Worm (Caenorhabditis elegans): Measurements from ENCODE around the gene clec-124.
"Not testable (repeated sequence)": the region's sequence is repeated elsewhere in the genome, so short reads cannot be mapped to it uniquely, and the experiment has no call there.

Gene clec-124

ce11 chrII:3215762-3216161, 33.7 kb upstream of the clec-124 start, which contains the start of gene ZC239.3:
Gene ZC239.3 (plus strand): TSS chrII:3216062.
- TF ChIP-seq fkh-10 (GFP tag; optimal IDR thresholded peaks at IDR 0.05); elt-2 (tag; optimal IDR thresholded peaks at IDR 0.05); gmeb-2 (tag; optimal IDR thresholded peaks at IDR 0.05): not testable (repeated sequence)

ce11 chrII:3220723-3221122, 28.8 kb upstream of the clec-124 start, which contains the start of gene ZC239.22:
Gene ZC239.22 (minus strand): TSS chrII:3220823.
- TF ChIP-seq dmd-4 (tag; optimal IDR thresholded peaks at IDR 0.05; ENCODE audit: borderline replicate concordance) (no peak), tbx-7 (tag; optimal IDR thresholded peaks at IDR 0.05) (no peak), unc-86 (tag; optimal IDR thresholded peaks at IDR 0.05) (no peak), elt-4 (tag; optimal IDR thresholded peaks at IDR 0.05) (no peak), elt-2 (tag; optimal IDR thresholded peaks at IDR 0.05) (no peak), hlh-15 (tag; optimal IDR thresholded peaks at IDR 0.05) (no peak), ceh-31 (tag; optimal IDR thresholded peaks at IDR 0.05) (no peak), dve-1 (tag; optimal IDR thresholded peaks at IDR 0.05) (no peak), T23F11.4 (GFP tag; optimal IDR thresholded peaks at IDR 0.05) (no peak), ceh-22 (tag; optimal IDR thresholded peaks at IDR 0.05) (no peak), unc-3 (GFP tag; conservative IDR thresholded peaks at IDR 0.05) (no peak), unc-3 (tag; optimal IDR thresholded peaks at IDR 0.05) (no peak), ets-4 (tag; optimal IDR thresholded peaks at IDR 0.05) (no peak), ttx-3 (tag; optimal IDR thresholded peaks at IDR 0.05) (no peak), F13H6.1 (tag; optimal IDR thresholded peaks at IDR 0.05) (no peak), zip-5 (tag; optimal IDR thresholded peaks at IDR 0.05) (no peak), pag-3 (tag; optimal IDR thresholded peaks at IDR 0.05; ENCODE audit: borderline replicate concordance) (no peak), ceh-45 (GFP tag; IDR thresholded peaks at IDR 0.05) (no peak), unc-42 (tag; optimal IDR thresholded peaks at IDR 0.05) (no peak), C38D4.7 (GFP tag; optimal IDR thresholded peaks at IDR 0.05) (no peak), pros-1 (tag; optimal IDR thresholded peaks at IDR 0.05) (no peak)

DNA sequence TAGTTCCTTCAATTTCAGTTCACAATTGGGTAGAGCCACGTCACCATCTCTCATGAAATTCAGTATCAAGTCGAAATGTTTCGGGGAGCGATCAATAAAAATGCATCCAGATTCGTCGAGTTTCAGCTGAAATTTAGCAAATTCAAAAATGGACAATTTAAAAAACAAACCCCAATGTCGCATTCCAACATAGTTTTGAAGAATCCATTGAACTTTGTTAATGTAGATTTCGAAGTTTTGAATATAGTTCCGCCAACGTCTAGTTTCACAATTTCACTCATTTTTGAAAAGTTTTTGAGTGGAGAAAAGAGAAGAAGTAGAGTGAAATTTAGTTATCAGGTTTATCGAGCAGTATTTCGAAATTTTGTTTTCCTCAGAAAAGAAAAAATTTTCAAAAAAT, 27.8 kb upstream of the clec-124 start, which contains the start of gene ZC239.14:
Gene ZC239.14 (minus strand): TSS at position 305 of the 400 bp plus-strand sequence.
- TF ChIP-seq ceh-30 (tag; optimal IDR thresholded peaks at IDR 0.05) (no peak), pqm-1 (tag; optimal IDR thresholded peaks at IDR 0.05) (no peak), C08G9.2 (tag; optimal IDR thresholded peaks at IDR 0.05) (no peak), ama-1 (optimal IDR thresholded peaks at IDR 0.05) (no peak), unc-42 (tag; optimal IDR thresholded peaks at IDR 0.05) (no peak), ceh-19 (GFP tag; optimal IDR thresholded peaks at IDR 0.05) (no peak), elt-2 (tag; optimal IDR thresholded peaks at IDR 0.05) (no peak), fkh-10 (GFP tag; optimal IDR thresholded peaks at IDR 0.05) (no peak), ceh-34 (tag; optimal IDR thresholded peaks at IDR 0.05) (no peak), hlh-6 (tag; optimal IDR thresholded peaks at IDR 0.05) (no peak)

DNA sequence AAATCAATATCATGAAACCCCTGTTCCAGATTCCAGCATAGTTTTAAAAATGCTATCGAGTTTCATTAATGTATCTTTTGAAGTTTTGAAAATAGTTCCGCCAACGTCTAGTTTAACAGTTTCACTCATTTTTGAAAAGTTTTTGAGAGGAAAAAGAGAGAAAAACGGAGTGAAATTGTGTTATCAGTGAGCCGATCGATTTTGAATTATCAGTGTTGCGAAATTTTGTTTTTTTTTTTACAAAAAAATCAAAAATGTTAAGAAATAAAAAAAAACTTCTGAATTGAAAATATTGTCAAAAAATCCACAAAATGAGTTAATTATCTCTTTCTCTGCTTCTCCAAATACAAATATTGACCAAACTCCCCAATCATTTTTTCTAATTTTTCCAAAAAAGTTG, 26.8 kb upstream of the clec-124 start, which contains the start of gene ZC239.13:
Gene ZC239.13 (minus strand): TSS at position 154 of the 400 bp plus-strand sequence.
- TF ChIP-seq C08G9.2 (tag; optimal IDR thresholded peaks at IDR 0.05): no peak

DNA sequence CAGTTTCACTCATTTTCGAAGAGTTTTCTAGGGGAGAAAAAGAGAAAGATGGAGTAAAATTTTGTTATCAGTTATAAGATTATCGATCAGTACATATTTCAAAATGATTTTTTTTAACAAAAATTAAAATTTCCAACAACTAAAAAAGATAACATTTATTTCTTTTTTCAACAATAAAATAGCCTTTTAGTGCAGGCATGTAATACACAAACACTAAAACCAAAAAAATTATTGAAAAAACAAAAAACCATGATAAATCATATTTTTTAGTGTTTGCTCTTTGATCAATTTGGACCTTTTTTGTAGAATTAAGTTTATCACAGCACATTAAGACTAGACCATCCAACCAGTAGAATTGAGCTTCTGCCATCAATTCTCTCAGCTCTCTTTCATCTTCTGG, 24.9 kb upstream of the clec-124 start, which contains the start of gene ZC239.15:
Gene ZC239.15 (minus strand): TSS at position 101 of the 400 bp plus-strand sequence.
- no peak for TF ChIP-seq npax-4 (tag; optimal IDR thresholded peaks at IDR 0.05)
- no peak for TF ChIP-seq nhr-11 (tag; optimal IDR thresholded peaks at IDR 0.05)
- no peak for TF ChIP-seq K02D7.2 (tag; optimal IDR thresholded peaks at IDR 0.05)
- no peak for TF ChIP-seq nfya-1 (tag; optimal IDR thresholded peaks at IDR 0.05)
- no peak for TF ChIP-seq hlh-8 (tag; optimal IDR thresholded peaks at IDR 0.05)
- no peak for TF ChIP-seq mec-3 (tag; optimal IDR thresholded peaks at IDR 0.05; ENCODE audit: borderline replicate concordance)
- no peak for TF ChIP-seq nhr-232 (tag; optimal IDR thresholded peaks at IDR 0.05)
